Worm (Caenorhabditis elegans): ENCODE data around the gene pccb-1.

DNA sequence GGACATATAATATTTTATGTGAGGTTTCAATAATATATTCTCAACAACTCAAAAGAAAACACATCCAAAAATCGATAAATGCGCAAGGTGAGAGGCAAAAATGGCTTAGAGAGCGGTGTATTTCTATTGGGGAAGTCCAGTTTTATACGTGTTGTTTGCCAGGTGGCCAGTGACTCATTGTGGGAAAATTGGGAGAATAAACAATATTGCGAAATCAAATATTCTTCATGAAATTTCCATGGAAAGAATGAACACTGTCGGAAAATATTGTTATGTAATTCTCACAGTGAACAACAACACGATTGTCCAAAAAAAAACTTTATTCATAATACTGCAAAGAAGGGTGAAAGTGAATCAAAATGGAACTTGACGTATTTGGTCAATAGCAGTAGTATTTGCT lies 1.7 kb upstream of the pccb-1 start:
- TF ChIP-seq elt-1 (tag; optimal IDR thresholded peaks at IDR 0.05) (no peak), crh-2 (tag; optimal IDR thresholded peaks at IDR 0.05) (no peak), peb-1 (tag; optimal IDR thresholded peaks at IDR 0.05) (no peak), Y55F3AM.14 (GFP tag; optimal IDR thresholded peaks at IDR 0.05) (no peak), R02D3.7 (tag; optimal IDR thresholded peaks at IDR 0.05) (no peak), elt-3 (tag; optimal IDR thresholded peaks at IDR 0.05) (no peak), nhr-12 (tag; optimal IDR thresholded peaks at IDR 0.05) (no peak), blmp-1 (tag; optimal IDR thresholded peaks at IDR 0.05; ENCODE audit: insufficient read depth) (no peak), mbf-1 (tag; optimal IDR thresholded peaks at IDR 0.05) (no peak), ceh-16 (tag; optimal IDR thresholded peaks at IDR 0.05) (no peak), dmd-4 (tag; optimal IDR thresholded peaks at IDR 0.05) (no peak)

Data from whole organism, L2 larva.